Worm (Caenorhabditis elegans) whole organism, early embryonic: ENCODE measurements around the gene nekl-3.

Experiments used
- ama-1 ChIP-seq: fragments of 150-350 bp; optimal IDR thresholded peaks from 2 replicates; lab custom pipeline; 2014
- ceh-36 ChIP-seq: sonication (generic microtip); optimal IDR thresholded peaks from 2 replicates; lab custom pipeline; 2016; ENCODE audit warnings: missing genetic modification characterization, inconsistent platforms, missing compliant biosample characterization
- tbx-37 ChIP-seq: fragments of 200-800 bp; sonication (Bioruptor generic); conservative IDR thresholded peaks from 2 replicates; pipeline ENCODE4 v1.3.6; 2022; ENCODE audit warnings: missing genetic modification reagents, missing genetic modification characterization, missing compliant biosample characterization

DNA sequence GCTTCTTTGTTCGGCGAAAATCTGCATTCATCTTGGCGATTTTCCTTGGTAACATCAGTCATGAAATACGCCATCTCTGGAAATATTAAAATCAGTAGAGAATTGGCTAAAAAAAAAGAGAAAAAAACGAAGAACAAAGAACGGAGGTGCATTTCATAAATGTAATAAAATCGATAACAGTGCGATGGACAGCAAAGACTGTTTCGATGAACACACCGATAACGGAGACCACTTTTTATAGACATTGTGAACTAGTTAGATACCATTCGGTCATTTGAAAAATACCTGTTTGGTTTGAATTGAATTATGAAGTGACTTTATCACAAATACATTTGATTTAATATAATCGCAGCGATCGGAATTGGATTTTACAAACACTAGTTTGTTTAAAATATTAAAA, 38.4 kb downstream of the nekl-3 start, which contains the start of gene F42F12.4:
- TF ChIP-seq tbx-37 (GFP tag; lab: Robert Waterston, UW) = no peak
- no peak for TF ChIP-seq ceh-36 (tag; lab: Kevin White, UChicago)
- TF ChIP-seq ama-1 = no peak
